Worm (Caenorhabditis elegans): Measurements from ENCODE around the gene sek-1.

Gene sek-1

DNA sequence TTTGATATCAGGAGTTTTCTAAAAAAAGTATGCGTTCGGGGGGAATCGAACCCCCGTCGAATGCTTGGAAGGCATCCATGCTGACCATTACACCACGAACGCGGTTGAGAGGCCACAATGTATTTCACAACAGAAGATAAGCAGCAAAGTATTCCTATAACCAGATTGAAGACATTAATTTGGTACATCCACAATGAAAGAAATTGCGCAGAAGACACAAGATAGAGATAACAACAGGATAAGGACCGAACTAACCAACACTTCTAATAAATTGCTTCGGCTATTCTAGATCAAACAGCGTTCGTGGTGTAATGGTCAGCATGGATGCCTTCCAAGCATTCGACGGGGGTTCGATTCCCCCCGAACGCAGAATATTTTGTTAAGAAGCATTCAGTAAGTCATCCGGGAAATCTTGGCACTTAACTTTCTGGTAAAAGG, 22.2 kb upstream of the sek-1 start (continued):
- no peak for TF ChIP-seq ceh-58 (GFP tag; IDR thresholded peaks at IDR 0.05)
- TF ChIP-seq ceh-100 (GFP tag; IDR thresholded peaks at IDR 0.05): no peak
- 0 out of 2 replicates have a peak, but pooled peaks have one; percentile 48 for TF ChIP-seq Y79H2A.3 (GFP tag; conservative IDR thresholded peaks at IDR 0.05)
- TF ChIP-seq let-526 (GFP tag; IDR thresholded peaks at IDR 0.05): no peak
- TF ChIP-seq mes-4 (tag; optimal IDR thresholded peaks at IDR 0.05): peak; percentile 79
- peak; percentile 34 for TF ChIP-seq gei-17 (GFP tag; optimal IDR thresholded peaks at IDR 0.05)
- peak; percentile 15 to 37 for TF ChIP-seq let-607 (tag; optimal IDR thresholded peaks at IDR 0.05)
- no peak for TF ChIP-seq ceh-91 (GFP tag; IDR thresholded peaks at IDR 0.05)
- TF ChIP-seq ztf-6 (GFP tag; IDR thresholded peaks at IDR 0.05): 0 out of 2 replicates have a peak, but pooled peaks have one; percentile 30
- no peak for TF ChIP-seq bed-2 (GFP tag; IDR thresholded peaks at IDR 0.05)
- TF ChIP-seq chd-7 (tag; optimal IDR thresholded peaks at IDR 0.05): peak; percentile 48
- peak; percentile 67 for TF ChIP-seq snpc-4 (GFP tag; optimal IDR thresholded peaks at IDR 0.05)
- peak in 3 of 4 experiments; percentile 14 to 65 (median 53) for TF ChIP-seq snpc-4 (tag; optimal IDR thresholded peaks at IDR 0.05)
- TF ChIP-seq sea-2 (GFP tag; IDR thresholded peaks at IDR 0.05): no peak
- TF ChIP-seq attf-3 (GFP tag; conservative IDR thresholded peaks at IDR 0.05): no peak
- TF ChIP-seq F39B2.1 (GFP tag; IDR thresholded peaks at IDR 0.05): no peak
- TF ChIP-seq nhr-27 (tag; optimal IDR thresholded peaks at IDR 0.05): no peak
- TF ChIP-seq zim-3 (tag; optimal IDR thresholded peaks at IDR 0.05): peak; percentile 52
- peak; percentile 74 for TF ChIP-seq pbrm-1 (GFP tag; IDR thresholded peaks at IDR 0.05)
- TF ChIP-seq K11D2.4 (GFP tag; IDR thresholded peaks at IDR 0.05): peak; percentile 42; the same call in 1 of the 2 replicates
- peak; percentile 13 for TF ChIP-seq atf-7 (tag; optimal IDR thresholded peaks at IDR 0.05)
- peak; percentile 18 for TF ChIP-seq nhr-80 (tag; optimal IDR thresholded peaks at IDR 0.05)
- TF ChIP-seq ztf-28 (GFP tag; IDR thresholded peaks at IDR 0.05): 0 out of 2 replicates have a peak, but pooled peaks have one; percentile 21
- peak; percentile 25; the same call in 1 of the 2 replicates for TF ChIP-seq egrh-3 (GFP tag; IDR thresholded peaks at IDR 0.05)
- peak; percentile 70 for TF ChIP-seq repo-1 (tag; optimal IDR thresholded peaks at IDR 0.05)
- no peak for TF ChIP-seq akir-1 (GFP tag; optimal IDR thresholded peaks at IDR 0.05)
- no peak for TF ChIP-seq cebp-2 (GFP tag; IDR thresholded peaks at IDR 0.05)
- TF ChIP-seq Y53G8AR.9 (GFP tag; conservative IDR thresholded peaks at IDR 0.05): no peak
- TF ChIP-seq F37B4.10 (GFP tag; IDR thresholded peaks at IDR 0.05): no peak
- TF ChIP-seq mel-28 (tag; optimal IDR thresholded peaks at IDR 0.05; ENCODE audit: borderline replicate concordance): no peak
- no peak for TF ChIP-seq aptf-3 (GFP tag; IDR thresholded peaks at IDR 0.05)
- TF ChIP-seq hsf-1 (GFP tag; IDR thresholded peaks at IDR 0.05): no peak
- TF ChIP-seq tbp1 (GFP tag; optimal IDR thresholded peaks at IDR 0.05): peak; percentile 89
- no peak for TF ChIP-seq lag-1 (GFP tag; IDR thresholded peaks at IDR 0.05)
- TF ChIP-seq hlh-12 (tag; optimal IDR thresholded peaks at IDR 0.05): no peak
- TF ChIP-seq cebp-1 (GFP tag; IDR thresholded peaks at IDR 0.05): peak; percentile 63; the same call in 1 of the 2 replicates
- peak; percentile 70 for TF ChIP-seq cebp-1 (tag; optimal IDR thresholded peaks at IDR 0.05)
- no peak for TF ChIP-seq pha-4 (tag; optimal IDR thresholded peaks at IDR 0.05)
- TF ChIP-seq tlf-1 (GFP tag; optimal IDR thresholded peaks at IDR 0.05): peak; percentile 46
- TF ChIP-seq tbx-9 (tag; optimal IDR thresholded peaks at IDR 0.05; ENCODE audit: borderline replicate concordance): no peak
- peak; percentile 5 for TF ChIP-seq ztf-22 (GFP tag; optimal IDR thresholded peaks at IDR 0.05)
- no peak for TF ChIP-seq madf-8 (GFP tag; conservative IDR thresholded peaks at IDR 0.05)
- no peak for TF ChIP-seq somi-1 (GFP tag; optimal IDR thresholded peaks at IDR 0.05)
- TF ChIP-seq Y95B8A.8 (GFP tag; IDR thresholded peaks at IDR 0.05): no peak
- no peak for TF ChIP-seq C06A6.2 (GFP tag; conservative IDR thresholded peaks at IDR 0.05)
- TF ChIP-seq T07F8.4 (tag; optimal IDR thresholded peaks at IDR 0.05): peak; percentile 47
- TF ChIP-seq lsl-1 (GFP tag; optimal IDR thresholded peaks at IDR 0.05): no peak
- TF ChIP-seq xnd-1 (tag; optimal IDR thresholded peaks at IDR 0.05): no peak
- peak; percentile 63; the same call in 1 of the 2 replicates for TF ChIP-seq ekl-4 (GFP tag; IDR thresholded peaks at IDR 0.05)
